Worm (Caenorhabditis elegans) whole organism, L3 larva: Measurements from ENCODE around the gene let-805.
A peak's percentile ranks its signal among the peaks of the same experiment; 100 is the strongest.

Source experiments
- ZK546.5 ChIP-seq: sonication (generic microtip); optimal IDR thresholded peaks from 2 replicates; lab custom pipeline; 2017; ENCODE audit warnings: missing biosample characterization, missing genetic modification characterization
- aly-2 ChIP-seq: fragments of 150-350 bp; optimal IDR thresholded peaks from 2 replicates; lab custom pipeline; 2014; ENCODE audit warnings: missing biosample characterization, missing genetic modification characterization
- ama-1 ChIP-seq: fragments of 150-350 bp; optimal IDR thresholded peaks from 2 replicates; lab custom pipeline; 2018
- ceh-28 ChIP-seq: fragments of 150-350 bp; optimal IDR thresholded peaks from 2 replicates; lab custom pipeline; 2014; ENCODE audit warnings: missing biosample characterization, missing genetic modification reagents, missing genetic modification characterization
- ceh-9 ChIP-seq: sonication (generic microtip); optimal IDR thresholded peaks from 2 replicates; lab custom pipeline; 2018; ENCODE audit warnings: missing biosample characterization, missing genetic modification characterization
- daf-12 ChIP-seq: fragments of 150-350 bp; optimal IDR thresholded peaks from 2 replicates; lab custom pipeline; 2014; ENCODE audit warnings: missing biosample characterization, missing genetic modification reagents, missing genetic modification characterization
- egl-27 ChIP-seq: sonication (generic microtip); optimal IDR thresholded peaks from 4 replicates; lab custom pipeline; 2017; ENCODE audit warnings: missing biosample characterization, missing genetic modification reagents, missing genetic modification characterization
- egl-5 ChIP-seq: fragments of 150-350 bp; optimal IDR thresholded peaks from 2 replicates; lab custom pipeline; 2017; ENCODE audit warnings: missing biosample characterization, missing genetic modification reagents, missing genetic modification characterization, inconsistent platforms
- elt-1 ChIP-seq: fragments of 150-350 bp; optimal IDR thresholded peaks from 2 replicates; lab custom pipeline; 2014; ENCODE audit warnings: missing biosample characterization, missing genetic modification characterization
- elt-2 ChIP-seq: sonication (generic microtip); optimal IDR thresholded peaks from 2 replicates; lab custom pipeline; 2016; ENCODE audit warnings: missing genetic modification reagents, mild to moderate bottlenecking, missing genetic modification characterization, missing compliant biosample characterization
- eor-1 ChIP-seq, 2 experiments: fragments of 150-350 bp; optimal IDR thresholded peaks; 2 replicates each; lab custom pipeline; 2014 to 2018; ENCODE audit warnings: missing biosample characterization in 2 of 2, missing genetic modification characterization in 2 of 2
- fkh-10 ChIP-seq: sonication (generic microtip); optimal IDR thresholded peaks from 2 replicates; lab custom pipeline; 2017; ENCODE audit warnings: missing biosample characterization, missing genetic modification reagents, missing genetic modification characterization
- fos-1 ChIP-seq: fragments of 150-350 bp; optimal IDR thresholded peaks from 2 replicates; lab custom pipeline; 2014; ENCODE audit warnings: missing biosample characterization, missing genetic modification characterization
- lin-15B ChIP-seq: fragments of 150-350 bp; optimal IDR thresholded peaks from 2 replicates; lab custom pipeline; 2014; ENCODE audit warnings: missing biosample characterization, missing genetic modification characterization
- lin-39 ChIP-seq: fragments of 150-350 bp; optimal IDR thresholded peaks from 2 replicates; lab custom pipeline; 2018; ENCODE audit warnings: missing biosample characterization, missing genetic modification reagents, missing genetic modification characterization
- mdl-1 ChIP-seq: fragments of 150-350 bp; optimal IDR thresholded peaks from 2 replicates; lab custom pipeline; 2014; ENCODE audit warnings: missing biosample characterization, missing genetic modification characterization
- mml-1 ChIP-seq: fragments of 150-350 bp; sonication (generic microtip); optimal IDR thresholded peaks from 3 replicates; lab custom pipeline; 2014; ENCODE audit warnings: missing biosample characterization, missing genetic modification characterization
- nfya-1 ChIP-seq: sonication (generic microtip); optimal IDR thresholded peaks from 2 replicates; lab custom pipeline; 2017; ENCODE audit warnings: missing genetic modification characterization, mild to moderate bottlenecking, missing compliant biosample characterization, antibody characterized with exemption, moderate library complexity; ENCODE audit not compliant: insufficient read depth
- nhr-11 ChIP-seq: fragments of 150-350 bp; optimal IDR thresholded peaks from 2 replicates; lab custom pipeline; 2014; ENCODE audit warnings: missing biosample characterization, missing genetic modification characterization
- nhr-23 ChIP-seq: fragments of 150-350 bp; optimal IDR thresholded peaks from 2 replicates; lab custom pipeline; 2014; ENCODE audit warnings: missing biosample characterization, missing genetic modification reagents, missing genetic modification characterization
- nhr-25 ChIP-seq: sonication (generic microtip); optimal IDR thresholded peaks from 2 replicates; lab custom pipeline; 2017; ENCODE audit warnings: missing biosample characterization, missing genetic modification characterization
- nhr-28 ChIP-seq: fragments of 150-350 bp; optimal IDR thresholded peaks from 2 replicates; lab custom pipeline; 2014; ENCODE audit warnings: missing biosample characterization, missing genetic modification characterization
- nhr-43 ChIP-seq: sonication (generic microtip); optimal IDR thresholded peaks from 2 replicates; lab custom pipeline; 2016; ENCODE audit warnings: mild to moderate bottlenecking, missing genetic modification characterization, missing compliant biosample characterization; ENCODE audit not compliant: poor library complexity, severe bottlenecking
- nhr-67 ChIP-seq: fragments of 150-350 bp; optimal IDR thresholded peaks from 2 replicates; lab custom pipeline; 2014; ENCODE audit warnings: missing biosample characterization, missing genetic modification characterization
- pha-4 ChIP-seq: fragments of 150-350 bp; optimal IDR thresholded peaks from 2 replicates; lab custom pipeline; 2014; ENCODE audit warnings: missing biosample characterization, missing genetic modification reagents, missing genetic modification characterization
- snpc-4 ChIP-seq: fragments of 150-350 bp; optimal IDR thresholded peaks from 2 replicates; lab custom pipeline; 2014; ENCODE audit warnings: missing biosample characterization, missing genetic modification characterization
- tbx-2 ChIP-seq: sonication (generic microtip); optimal IDR thresholded peaks from 2 replicates; lab custom pipeline; 2016; ENCODE audit warnings: mild to moderate bottlenecking, missing genetic modification characterization, missing compliant biosample characterization
- unc-39 ChIP-seq: sonication (generic microtip); optimal IDR thresholded peaks from 4 replicates; lab custom pipeline; 2017; ENCODE audit warnings: missing biosample characterization, missing genetic modification characterization
- unc-62 ChIP-seq: fragments of 150-350 bp; sonication (generic microtip); optimal IDR thresholded peaks from 4 replicates; lab custom pipeline; 2014; ENCODE audit warnings: missing biosample characterization, missing genetic modification reagents, missing genetic modification characterization
- ztf-11 ChIP-seq: fragments of 150-350 bp; optimal IDR thresholded peaks from 2 replicates; lab custom pipeline; 2014; ENCODE audit warnings: missing biosample characterization, missing genetic modification characterization
- ztf-4 ChIP-seq: fragments of 150-350 bp; optimal IDR thresholded peaks from 2 replicates; lab custom pipeline; 2014; ENCODE audit warnings: missing biosample characterization, missing genetic modification characterization

let-805 gene

DNA sequence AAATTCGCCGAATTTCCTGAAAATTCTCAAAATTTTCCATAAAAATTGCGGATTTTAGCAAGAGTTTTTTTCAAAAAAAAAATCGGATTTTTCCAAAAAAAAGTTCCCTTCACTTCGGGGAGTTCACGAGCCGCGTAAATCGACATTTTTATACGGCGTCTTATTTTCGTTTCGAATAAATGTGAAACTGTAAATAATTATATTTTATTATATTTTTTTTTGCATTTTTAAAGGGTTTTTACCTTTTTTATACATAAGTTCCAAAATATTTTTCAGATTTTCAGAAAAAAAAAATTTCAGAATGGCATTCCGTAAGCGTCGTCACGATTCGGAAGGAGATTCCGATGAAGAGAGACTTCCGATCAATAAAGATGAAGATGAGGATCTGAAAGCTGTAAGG, 35.0 kb upstream of the let-805 start, which contains the start of gene Y71H2B.2:
Gene Y71H2B.2 (plus strand): TSS at position 301 of the 400 bp plus-strand sequence.
- no peak for TF ChIP-seq ceh-9 (tag; lab: Kevin White, UChicago)
- no peak for TF ChIP-seq eor-1 (tag; optimal IDR thresholded peaks at IDR 0.05; lab: Kevin White, UChicago)
- TF ChIP-seq ZK546.5: no peak
- TF ChIP-seq fkh-10 (GFP tag; lab: Kevin White, UChicago): no peak
- TF ChIP-seq nhr-11 (tag; lab: Kevin White, UChicago): no peak
- TF ChIP-seq, all 47 proteins: peak for 0

DNA sequence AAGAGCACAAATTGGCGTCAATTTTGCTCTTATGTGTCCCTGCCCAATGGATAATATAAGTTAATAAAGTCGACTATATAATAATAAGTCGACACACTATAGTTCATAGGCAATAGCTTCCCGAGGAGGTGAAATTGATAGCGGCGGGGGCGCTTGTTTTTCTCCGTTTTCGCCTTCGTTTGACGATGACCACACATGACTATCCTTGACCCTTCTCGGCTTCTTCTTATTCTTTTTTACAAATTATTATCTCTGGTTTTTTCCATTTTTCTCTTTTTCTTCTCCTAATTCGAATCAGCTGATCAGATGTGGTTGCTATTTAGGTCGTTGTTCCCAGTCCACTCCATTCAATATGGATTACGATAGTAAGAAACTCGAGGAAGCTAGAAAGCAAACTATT, 29.2 kb upstream of the let-805 start, which contains the start of gene acbp-8:
Gene acbp-8 (plus strand): TSS at position 324 of the 400 bp plus-strand sequence.
- peak; percentile 39 for TF ChIP-seq nhr-23
- no peak for TF ChIP-seq nhr-67 (tag; lab: Kevin White, UChicago)
- TF ChIP-seq, all 47 proteins: peak for 1

DNA sequence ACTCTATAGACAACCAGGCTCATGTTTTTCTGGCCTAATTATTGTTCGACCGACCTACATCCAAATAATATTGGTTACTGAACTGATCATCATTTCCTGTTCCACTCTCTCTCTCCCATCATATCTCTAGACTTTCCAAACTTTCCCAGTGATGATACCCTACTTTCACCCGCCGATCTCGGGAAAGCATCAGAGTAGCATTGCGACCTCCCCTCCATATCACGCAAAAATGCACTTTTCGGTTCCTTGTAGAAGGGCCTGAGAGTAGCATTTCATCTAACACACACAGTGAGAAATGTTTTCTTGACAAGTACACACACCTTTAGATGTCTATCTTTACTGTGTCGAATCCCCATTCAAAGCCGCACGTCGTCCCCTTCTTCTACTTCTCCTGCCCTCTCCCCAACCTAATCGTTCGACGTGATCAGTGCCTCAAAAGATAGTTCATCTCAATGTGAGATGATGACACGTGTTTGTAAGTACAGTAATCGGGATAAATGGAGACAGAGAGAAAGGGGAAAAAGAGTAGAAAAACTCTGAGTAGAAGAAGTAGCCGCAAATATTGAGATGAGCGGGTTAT, 25.0 kb upstream of the let-805 start:
- TF ChIP-seq unc-39 (tag; lab: Kevin White, UChicago) (no peak), mml-1 (tag; lab: Kevin White, UChicago) (no peak), fkh-10 (GFP tag; lab: Kevin White, UChicago) (no peak), mdl-1 (tag; lab: Kevin White, UChicago) (no peak), eor-1 (tag; optimal IDR thresholded peaks at IDR 0.05; lab: Kevin White, UChicago) (no peak), ama-1 (lab: Kevin White, UChicago) (no peak), nhr-25 (tag; lab: Kevin White, UChicago) (peak; percentile 75), nhr-23 (peak; percentile 89), unc-62 (no peak), lin-15B (no peak), egl-5 (tag; lab: Kevin White, UChicago) (no peak), nhr-43 (tag; lab: Kevin White, UChicago) (peak; percentile 31), elt-1 (peak; percentile 85), nhr-28 (tag; lab: Kevin White, UChicago) (no peak), lin-39 (no peak), egl-27 (tag; lab: Kevin White, UChicago) (no peak), tbx-2 (tag; lab: Kevin White, UChicago) (no peak), ZK546.5 (no peak)

DNA sequence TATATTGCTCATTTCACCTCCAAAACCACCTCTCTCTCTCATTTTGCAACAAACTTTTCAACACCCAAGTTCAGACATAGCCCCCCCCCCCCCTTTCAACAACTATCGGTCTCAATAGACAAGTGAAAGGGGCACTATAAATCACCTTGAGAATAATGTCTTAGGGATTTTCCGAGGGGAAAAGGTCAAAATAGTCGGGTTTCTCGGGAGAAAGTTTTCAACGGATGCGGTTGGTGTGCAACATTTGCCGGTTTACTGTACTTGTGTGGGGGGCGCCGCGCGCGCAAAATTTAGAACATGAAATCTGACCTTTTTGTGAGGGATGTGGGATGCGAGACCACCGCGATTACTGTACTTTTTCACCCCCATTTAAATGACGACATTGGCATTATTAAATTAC, 23.3 kb upstream of the let-805 start:
- TF ChIP-seq nhr-23: peak; percentile 71
- peak; percentile 33 for TF ChIP-seq nhr-25 (tag; lab: Kevin White, UChicago)
- TF ChIP-seq snpc-4 (tag; lab: Kevin White, UChicago): no peak
- no peak for TF ChIP-seq nhr-67 (tag; lab: Kevin White, UChicago)

DNA sequence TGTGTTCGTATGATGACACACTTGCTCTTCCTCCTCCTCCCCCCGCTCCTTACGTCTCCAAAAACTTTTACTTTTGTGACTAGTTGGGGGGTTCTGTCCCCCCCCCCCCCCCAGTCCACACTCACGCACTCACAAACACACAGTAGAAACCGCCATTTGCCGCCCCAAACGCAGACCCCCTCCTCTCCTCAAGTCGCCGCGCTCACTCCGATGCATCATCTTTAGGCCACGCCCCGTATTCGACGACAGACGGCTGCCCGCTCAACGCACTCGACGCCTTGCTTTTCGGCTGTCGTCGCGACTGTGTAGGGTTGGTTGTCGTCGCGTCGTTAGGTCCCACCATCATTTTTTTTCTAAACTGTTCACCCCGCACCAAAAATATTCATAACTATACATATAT, 21.7 kb upstream of the let-805 start, which contains the start of gene zmp-2:
Gene zmp-2 (plus strand): TSS at position 247 of the 400 bp plus-strand sequence.
- TF ChIP-seq aly-2 (tag; lab: Kevin White, UChicago): no peak
- no peak for TF ChIP-seq ztf-4 (tag; lab: Kevin White, UChicago)
- no peak for TF ChIP-seq lin-15B
- no peak for TF ChIP-seq snpc-4 (tag; lab: Kevin White, UChicago)
- no peak for TF ChIP-seq ceh-28
- no peak for TF ChIP-seq ceh-9 (tag; lab: Kevin White, UChicago)

DNA sequence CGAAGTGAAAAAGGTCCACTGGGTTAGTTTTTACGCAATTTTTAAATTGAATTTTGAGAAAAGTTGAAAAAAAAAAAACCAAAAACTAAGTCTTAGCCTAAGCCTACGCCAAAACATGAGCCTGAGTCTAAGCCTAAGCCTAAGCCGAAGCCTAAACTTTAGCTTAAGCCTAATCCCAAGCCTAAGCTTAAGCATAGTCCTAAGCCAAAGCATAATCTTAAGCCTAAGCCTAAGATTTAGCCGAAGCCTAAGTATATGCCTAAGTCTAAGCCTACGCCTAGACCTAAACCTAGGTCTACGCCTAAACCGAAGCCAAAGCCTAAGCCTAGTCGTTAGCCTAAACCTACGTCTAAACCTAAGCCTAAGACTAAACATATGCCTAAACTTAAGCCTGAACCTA, 16.2 kb upstream of the let-805 start:
- TF ChIP-seq ztf-11 (tag; lab: Kevin White, UChicago): no peak
- no peak for TF ChIP-seq elt-2
- no peak for TF ChIP-seq pha-4 (tag; lab: Kevin White, UChicago)
- TF ChIP-seq snpc-4 (tag; lab: Kevin White, UChicago): no peak
- TF ChIP-seq daf-12: no peak
- TF ChIP-seq unc-62: no peak
- TF ChIP-seq aly-2 (tag; lab: Kevin White, UChicago): no peak
- no peak for TF ChIP-seq nhr-11 (tag; lab: Kevin White, UChicago)
- TF ChIP-seq nfya-1 (tag; lab: Kevin White, UChicago): no peak
- TF ChIP-seq lin-39: no peak
- TF ChIP-seq ceh-9 (tag; lab: Kevin White, UChicago): no peak
- no peak for TF ChIP-seq nhr-67 (tag; lab: Kevin White, UChicago)
- TF ChIP-seq nhr-25 (tag; lab: Kevin White, UChicago): no peak
- TF ChIP-seq eor-1 (tag; optimal IDR thresholded peaks at IDR 0.05; lab: Kevin White, UChicago): no peak
- no peak for TF ChIP-seq fos-1 (tag; lab: Kevin White, UChicago)
